Worm (Caenorhabditis elegans): ENCODE results near the gene rgs-7.

- TF ChIP-seq flt-1 (GFP tag; IDR thresholded peaks at IDR 0.05): no peak
- no peak for TF ChIP-seq ets-7 (tag; optimal IDR thresholded peaks at IDR 0.05)
- no peak for TF ChIP-seq B0310.2 (tag; optimal IDR thresholded peaks at IDR 0.05)
- no peak for TF ChIP-seq ama-1 (optimal IDR thresholded peaks at IDR 0.05)
- no peak for TF ChIP-seq scrt-1 (GFP tag; IDR thresholded peaks at IDR 0.05)
- TF ChIP-seq aly-1 (tag; optimal IDR thresholded peaks at IDR 0.05): no peak
- no peak for TF ChIP-seq ceh-13 (GFP tag; optimal IDR thresholded peaks at IDR 0.05)
- no peak for TF ChIP-seq tbx-11 (GFP tag; IDR thresholded peaks at IDR 0.05)
These were observed 21.6 kb downstream of the rgs-7 start, which contains the start of gene vit-4 for ce11 chrX:3563903-3564302.

Measured in whole organism, early embryonic.